Worm (Caenorhabditis elegans): ENCODE results near the gene tftc-5.

Gene tftc-5

DNA sequence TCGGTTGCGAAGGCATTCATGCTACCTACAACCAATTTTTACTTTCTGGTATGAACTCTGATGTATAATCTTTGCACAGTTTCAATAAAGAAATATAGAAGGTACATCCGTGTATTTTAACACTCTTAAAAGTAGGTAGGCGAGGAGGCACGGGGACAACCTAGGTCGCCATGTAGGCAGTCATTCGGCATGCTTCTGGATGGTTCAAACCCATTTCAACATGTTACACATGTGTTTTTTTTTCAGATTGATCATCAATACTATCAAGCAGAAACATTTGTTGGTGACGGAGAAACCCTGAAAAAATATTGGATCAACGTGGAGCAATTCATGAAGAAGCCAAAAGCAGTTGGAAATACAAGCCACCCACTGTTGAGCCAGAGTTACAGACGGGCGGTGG, 14.9 kb upstream of the tftc-5 start:
- no peak for TF ChIP-seq unc-62 (GFP tag; optimal IDR thresholded peaks at IDR 0.05)

DNA sequence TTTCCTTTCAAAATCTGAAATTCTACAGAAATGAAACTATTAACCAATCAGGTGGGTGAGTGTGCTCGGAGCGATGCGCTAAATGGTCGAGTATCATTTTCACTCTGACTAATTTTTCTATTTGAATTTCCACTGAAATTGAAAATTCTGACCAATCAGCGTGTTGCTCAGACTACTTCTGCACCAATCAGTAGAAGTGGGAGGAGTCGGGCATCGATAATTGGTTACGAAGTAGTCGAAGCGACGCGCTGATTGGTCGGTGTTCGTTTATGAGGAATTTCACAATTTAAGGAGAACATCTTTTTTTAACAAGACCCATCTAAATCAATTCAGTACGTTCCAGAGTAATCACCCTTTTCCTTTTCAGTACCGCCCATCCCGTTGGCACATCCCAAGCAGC, 12.8 kb upstream of the tftc-5 start:
- no peak for TF ChIP-seq unc-62 (GFP tag; optimal IDR thresholded peaks at IDR 0.05)

DNA sequence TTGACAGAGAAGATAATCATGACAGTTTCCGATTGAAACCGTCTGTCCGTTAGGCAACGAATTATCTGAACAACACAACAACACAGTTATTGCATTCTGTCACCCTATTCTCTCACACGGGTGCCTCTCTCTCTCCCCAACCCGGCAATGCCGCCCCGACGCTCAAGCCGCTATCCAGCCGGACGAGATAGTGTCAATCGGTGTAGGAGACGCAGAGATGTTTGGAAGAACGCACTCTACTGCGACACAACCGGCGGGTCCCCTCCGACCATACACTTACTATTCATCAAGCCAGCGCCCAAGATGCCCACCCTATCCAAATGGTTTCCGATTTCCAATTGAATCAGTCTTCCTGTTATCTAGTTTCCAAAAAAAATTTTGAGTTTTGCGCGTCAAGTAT, 11.8 kb upstream of the tftc-5 start:
- no peak for TF ChIP-seq unc-62 (GFP tag; optimal IDR thresholded peaks at IDR 0.05)

DNA sequence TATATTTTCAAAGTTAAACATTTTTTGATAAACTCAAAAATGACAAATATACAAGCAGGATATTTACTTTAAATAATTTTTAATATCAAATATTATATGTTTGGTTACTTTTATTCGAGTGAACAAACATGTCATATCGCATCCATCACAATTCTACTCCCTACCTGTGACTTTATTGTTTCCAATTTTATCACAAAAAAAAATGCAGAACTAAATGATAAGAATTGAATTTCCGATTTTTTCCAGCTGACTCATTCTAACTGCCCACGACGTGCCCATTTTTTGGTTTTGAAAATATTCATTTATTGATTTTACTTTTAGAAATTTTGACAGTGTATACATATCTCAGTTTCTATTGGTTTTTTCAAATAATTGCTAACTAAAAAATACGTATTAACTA, 11.0 kb upstream of the tftc-5 start:
- TF ChIP-seq unc-62 (GFP tag; optimal IDR thresholded peaks at IDR 0.05) = no peak

DNA sequence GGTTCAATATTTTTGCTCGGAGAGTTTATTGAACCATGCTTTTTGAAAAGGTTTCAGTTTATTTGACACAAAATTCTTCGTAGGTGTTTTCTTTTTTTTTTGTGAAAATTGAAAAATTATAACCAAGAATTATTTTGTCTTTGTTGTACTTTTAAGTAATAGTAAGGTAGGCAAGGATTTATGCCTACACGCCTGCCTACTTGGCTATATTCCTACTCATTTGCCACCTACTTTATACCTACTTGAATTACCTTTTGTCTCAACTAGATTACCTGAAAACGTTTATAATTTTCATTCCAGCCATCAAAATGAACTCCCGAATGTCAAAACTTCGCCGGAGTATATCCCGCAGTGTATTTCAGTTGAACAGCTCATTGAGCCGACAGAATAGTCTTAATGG, 9.9 kb upstream of the tftc-5 start, which contains the start of gene C36E8.4:
TSS of gene C36E8.4 (plus strand) at position 301 of the 400 bp plus-strand sequence.
- no peak for TF ChIP-seq unc-62 (GFP tag; optimal IDR thresholded peaks at IDR 0.05)

DNA sequence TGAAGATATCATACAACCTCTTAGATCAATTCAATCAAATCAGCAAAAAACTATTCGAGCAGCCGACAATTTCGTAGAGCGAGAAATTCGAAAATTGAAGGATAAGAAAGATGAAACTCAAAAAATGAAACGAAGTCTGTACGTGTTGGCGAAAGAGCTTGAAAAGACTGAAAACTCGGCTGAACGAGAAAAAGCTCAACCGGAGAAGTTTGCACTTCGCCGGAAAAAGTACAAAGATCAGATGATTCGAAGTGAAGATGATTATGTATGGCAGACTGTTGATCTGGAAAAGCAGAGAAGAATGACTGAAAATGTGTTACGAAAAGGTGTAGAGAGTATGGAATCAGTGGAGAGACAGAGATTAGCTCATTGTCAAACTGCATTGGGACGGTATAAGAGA, 8.9 kb upstream of the tftc-5 start:
- TF ChIP-seq unc-62 (GFP tag; optimal IDR thresholded peaks at IDR 0.05) = no peak

DNA sequence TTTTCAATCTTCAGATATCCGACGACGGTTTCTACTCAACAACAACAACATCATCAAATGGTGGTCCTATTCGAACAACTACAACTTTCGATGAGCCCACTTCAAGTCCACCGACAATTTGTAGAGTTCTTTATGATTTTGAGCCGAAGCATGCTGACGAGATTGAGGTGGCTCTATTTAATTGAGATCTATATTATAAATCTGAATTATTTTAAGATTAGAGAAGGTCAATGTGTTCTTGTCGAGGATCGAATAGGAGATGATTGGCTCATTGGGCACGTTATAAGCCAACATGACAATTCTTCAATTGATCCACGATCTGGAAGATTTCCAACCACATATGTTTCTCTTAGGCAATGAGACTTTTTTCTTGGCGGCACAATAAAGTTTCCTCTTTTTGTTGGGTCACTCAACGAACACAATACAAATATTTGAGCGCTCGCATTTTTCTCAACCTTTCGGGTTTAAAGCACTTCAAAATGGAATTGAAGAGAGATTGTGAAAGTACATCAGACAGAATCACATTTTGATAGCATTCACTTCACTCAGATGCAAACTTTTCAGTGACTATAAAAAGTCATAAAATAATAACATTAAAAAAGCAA, 6.5 kb upstream of the tftc-5 start:
- no peak for TF ChIP-seq unc-62 (GFP tag; optimal IDR thresholded peaks at IDR 0.05)

DNA sequence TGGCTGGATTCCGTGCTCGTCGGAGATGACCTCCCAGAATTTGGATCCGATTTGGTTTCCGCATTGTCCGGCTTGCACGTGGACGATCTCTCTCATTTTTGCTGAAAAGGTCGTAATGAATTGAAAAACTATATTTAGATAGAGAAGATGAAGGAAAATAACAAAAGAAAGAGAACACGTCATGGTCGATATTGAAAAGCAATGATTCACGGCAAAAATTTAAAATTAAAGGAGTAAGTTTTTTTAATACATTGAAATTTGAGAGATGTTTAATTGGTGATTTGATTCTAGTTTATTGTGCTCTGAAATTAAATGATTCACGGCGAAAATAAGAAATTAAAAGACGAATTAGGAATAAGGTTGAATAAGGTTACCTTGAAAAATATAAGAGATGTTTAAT, 4.4 kb upstream of the tftc-5 start, which contains the start of gene tbb-2:
TSS of gene tbb-2 (minus strand) at position 101 of the 400 bp plus-strand sequence.
- TF ChIP-seq unc-62 (GFP tag; optimal IDR thresholded peaks at IDR 0.05) = no peak

DNA sequence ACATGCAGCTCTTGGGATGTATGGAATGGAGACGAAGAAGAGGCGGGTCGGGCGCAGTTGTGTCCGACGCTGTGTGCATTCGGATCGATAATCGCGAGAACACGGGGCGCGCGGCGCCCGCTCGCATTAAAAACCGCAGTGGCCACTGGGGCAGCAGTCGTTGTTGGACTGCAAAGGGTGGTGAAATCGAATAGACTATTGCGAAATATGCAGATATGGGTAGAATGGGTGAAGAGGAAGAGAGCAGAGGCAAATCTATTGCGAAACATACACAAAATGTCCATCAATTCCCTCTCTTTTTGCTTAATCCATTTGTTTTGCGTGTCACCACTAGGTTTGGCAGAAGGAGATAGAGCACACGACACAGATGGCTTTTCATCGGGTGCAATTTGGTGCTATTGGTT, 3.9 kb upstream of the tftc-5 start:
- TF ChIP-seq unc-62 (GFP tag; optimal IDR thresholded peaks at IDR 0.05) = no peak

DNA sequence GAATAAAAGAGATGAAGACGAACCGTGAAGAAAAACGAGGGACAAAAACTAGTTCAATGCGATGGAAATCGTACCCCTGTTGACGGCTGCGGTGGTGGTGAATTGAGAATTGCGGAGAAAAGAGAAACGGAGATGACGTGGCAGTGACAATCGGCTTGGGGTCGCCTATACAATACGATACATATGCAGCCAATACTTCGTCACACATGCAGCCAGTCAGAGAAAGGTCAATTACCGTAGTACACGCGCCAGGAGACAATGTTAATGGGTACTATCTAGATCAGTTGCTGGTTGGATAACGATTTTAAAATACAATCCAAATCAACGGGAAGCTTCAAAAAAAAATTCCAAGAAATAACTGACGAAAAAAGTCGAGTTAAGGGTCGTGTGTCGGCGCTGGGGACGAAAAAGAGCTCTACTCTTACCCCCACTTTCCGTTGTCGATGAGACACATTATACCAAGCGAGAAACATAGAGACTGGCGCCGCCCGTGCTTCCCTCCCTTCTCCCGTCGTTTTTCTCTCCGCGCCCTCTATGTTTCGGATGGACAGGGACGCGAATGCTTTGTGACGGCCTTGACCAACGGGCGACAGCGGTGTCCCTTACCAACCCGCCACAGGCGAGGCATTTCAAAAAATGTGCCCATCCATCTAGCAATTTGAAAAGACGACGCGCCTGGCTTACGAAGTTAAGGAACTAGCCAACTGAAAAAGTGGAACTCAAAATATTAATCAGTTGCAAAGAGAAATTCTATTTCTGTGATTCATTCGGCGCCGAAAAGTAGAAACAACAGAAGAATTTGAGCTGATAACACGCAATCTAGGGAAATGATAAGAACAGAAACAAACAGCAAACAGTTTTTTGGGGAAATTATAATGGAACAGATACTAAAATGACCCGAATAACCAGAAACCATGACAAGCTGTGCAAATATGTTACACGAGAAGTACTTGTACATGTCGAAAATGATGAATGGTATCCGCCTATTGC, 3.1 kb upstream of the tftc-5 start:
- TF ChIP-seq unc-62 (GFP tag; optimal IDR thresholded peaks at IDR 0.05) = no peak

DNA sequence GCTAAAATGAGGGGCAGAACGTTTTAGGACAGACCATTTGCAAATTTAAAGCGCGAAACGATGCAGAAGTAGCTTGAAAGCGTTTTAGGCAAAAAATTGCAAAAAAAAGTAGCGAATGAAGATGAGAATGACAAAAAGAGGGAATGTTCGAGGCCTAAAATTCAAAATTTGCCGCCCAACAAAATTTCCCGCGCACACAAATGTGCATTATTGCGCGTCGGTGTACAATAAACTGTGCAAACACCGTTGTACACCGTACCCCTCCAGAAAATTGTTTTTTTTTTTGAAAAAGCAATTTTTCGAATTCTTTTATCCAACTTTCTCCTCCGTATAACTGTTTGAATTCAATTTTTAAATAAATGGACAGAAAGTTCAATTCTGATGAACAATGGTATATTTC, 2.2 kb upstream of the tftc-5 start, which contains the start of gene snpc-3.4:
TSS of gene snpc-3.4 (plus strand) at position 237 of the 400 bp plus-strand sequence.
- no peak for TF ChIP-seq unc-62 (GFP tag; optimal IDR thresholded peaks at IDR 0.05)

DNA sequence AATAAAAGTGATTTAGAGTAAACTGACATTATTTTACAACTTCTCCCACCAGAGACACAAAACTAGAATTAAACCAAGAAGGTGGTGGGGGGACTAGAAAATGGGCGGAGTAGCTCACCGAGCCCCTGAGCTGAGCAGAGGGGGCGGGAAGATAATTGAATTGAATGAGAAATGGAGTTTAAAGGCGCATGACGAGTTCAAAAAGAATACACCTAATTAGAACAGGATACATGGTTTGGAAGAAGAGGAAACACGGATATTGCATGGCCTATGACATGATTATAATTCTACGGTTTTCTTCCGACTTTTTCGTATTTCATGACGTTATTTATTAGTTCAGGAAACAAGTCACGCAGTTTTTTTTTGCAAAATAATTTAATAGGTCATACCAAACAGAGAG, 6.1 kb downstream of the tftc-5 start, which contains the start of gene T02C12.5:
TSS of gene T02C12.5 (minus strand) at position 101 of the 400 bp plus-strand sequence.
- no peak for TF ChIP-seq unc-62 (GFP tag; optimal IDR thresholded peaks at IDR 0.05)

DNA sequence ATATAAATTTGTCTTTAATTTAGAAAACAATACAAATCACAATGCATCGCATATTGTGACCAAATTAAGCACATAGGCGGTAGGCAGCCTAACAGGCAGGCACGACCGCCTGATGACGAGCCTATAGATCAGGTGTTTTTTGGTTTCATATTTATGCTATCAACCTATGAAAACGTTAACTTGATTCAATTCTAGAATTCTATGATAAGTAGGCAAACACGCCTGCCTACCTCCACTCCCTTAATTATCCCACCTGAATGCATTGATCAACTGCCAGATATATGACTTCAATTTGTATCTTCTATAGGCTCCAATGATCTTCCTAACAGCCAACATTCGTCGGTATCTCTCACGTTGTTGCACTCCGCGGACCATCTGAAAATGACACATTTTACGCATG, 8.9 kb downstream of the tftc-5 start:
- TF ChIP-seq unc-62 (GFP tag; optimal IDR thresholded peaks at IDR 0.05) = no peak

DNA sequence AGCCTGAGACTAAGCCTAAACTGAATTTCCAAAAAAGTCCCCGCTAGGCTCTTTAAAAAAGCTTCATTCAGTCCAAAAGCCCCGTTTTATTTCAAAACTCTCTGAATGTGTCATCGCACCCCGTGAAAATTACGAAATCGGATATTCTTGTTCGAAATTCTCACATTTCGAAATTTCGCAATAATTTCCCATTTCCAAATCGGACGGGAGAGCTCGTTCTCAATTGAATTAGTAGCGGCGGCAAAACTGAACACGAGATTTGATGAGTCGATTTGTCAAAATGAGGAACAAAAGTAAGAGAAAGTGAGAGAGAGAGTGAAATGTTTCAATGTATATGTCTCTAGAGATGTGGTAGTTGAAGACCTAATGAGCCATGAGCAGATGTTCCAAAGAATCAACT, 13.0 kb downstream of the tftc-5 start:
- no peak for TF ChIP-seq unc-62 (GFP tag; optimal IDR thresholded peaks at IDR 0.05)

DNA sequence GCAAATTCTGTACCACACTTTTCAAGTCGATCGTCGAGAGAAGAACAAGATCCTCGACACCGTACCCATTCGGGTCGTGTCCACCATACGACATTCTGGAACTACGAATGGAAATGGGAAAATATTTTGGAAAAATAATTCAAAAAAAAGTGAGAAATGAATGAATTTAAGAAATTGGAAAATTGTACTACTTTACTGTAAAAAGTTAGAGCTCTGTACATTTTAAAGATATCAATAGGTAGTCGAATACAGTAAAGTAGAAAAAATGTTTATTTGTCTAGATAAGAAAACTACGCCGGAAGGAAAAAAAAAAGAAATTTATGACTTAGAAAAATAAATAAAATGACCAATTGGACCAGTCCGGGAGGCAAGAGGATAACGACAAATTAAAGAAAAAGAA, 14.8 kb downstream of the tftc-5 start, which contains the start of gene hum-5:
TSS of gene hum-5 (minus strand) at position 101 of the 400 bp plus-strand sequence.
- TF ChIP-seq unc-62 (GFP tag; optimal IDR thresholded peaks at IDR 0.05) = no peak

DNA sequence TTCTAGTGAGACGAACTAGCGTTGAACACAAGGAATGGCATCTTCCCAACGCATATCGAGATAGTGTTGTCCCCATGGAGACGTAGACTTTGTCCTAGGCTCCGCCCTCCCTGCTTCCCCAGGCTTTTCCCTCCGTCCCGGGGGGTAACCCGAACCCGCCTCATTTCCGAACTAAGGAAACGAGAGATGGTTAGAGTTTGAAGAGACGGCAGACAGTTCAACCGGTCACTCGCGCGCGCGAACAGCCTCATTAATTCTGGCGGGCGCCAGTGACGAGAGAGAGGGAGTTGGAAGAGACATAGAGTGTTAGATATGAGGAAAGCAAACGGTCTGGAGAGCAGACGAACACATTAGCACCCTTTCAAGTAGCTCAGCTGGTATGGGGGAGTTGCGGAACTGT, 15.4 kb downstream of the tftc-5 start:
- no peak for TF ChIP-seq unc-62 (GFP tag; optimal IDR thresholded peaks at IDR 0.05)

DNA sequence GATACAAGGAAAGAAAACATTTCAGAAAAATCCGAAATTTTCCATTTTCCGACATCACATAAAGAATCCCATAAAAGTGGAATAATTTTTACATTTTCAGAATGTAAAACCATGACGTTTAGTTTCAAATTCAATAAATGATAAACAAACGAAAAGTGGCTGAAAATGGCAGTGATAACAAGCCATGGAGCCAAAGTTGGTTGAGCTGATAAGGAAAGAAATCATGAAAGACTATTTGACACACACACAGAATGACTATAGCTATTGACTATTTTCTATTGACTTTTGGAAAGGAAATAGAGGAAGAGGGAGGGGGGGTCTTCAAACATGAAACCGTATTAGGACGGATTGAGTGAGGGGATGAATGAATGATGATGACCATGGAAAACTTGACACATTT, 17.8 kb downstream of the tftc-5 start:
- TF ChIP-seq unc-62 (GFP tag; optimal IDR thresholded peaks at IDR 0.05) = no peak

Measured in whole organism, dauer.